Worm (Caenorhabditis elegans): Measurements from ENCODE around the gene R13H4.7.

R13H4.7 gene

DNA sequence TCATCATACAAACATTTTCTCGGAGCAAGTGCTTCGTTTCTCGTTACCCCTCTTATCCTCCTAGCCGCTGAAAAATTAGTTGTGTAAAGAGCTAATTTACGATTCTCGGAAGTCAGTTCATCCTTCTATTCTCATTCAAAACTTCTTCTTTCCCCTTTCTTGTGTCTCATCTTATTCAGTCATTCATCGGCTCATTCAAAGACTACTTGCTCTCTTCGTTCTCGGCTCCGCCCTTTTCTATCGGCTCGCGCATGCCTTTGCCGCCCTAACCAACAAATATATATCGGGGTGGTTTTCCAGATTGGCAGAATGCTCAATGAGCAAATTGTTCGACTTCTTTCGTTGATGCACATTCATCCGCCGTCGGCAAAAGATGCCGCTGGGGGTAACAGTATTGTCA is 7.7 kb downstream of the R13H4.7 start, which contains the start of gene R13H4.5:
R13H4.5 (plus strand) TSS at position 301 of the 400 bp plus-strand sequence.
- no peak for TF ChIP-seq let-607 (tag; optimal IDR thresholded peaks at IDR 0.05)
- no peak for TF ChIP-seq cebp-1 (GFP tag; IDR thresholded peaks at IDR 0.05)
- TF ChIP-seq cebp-1 (tag; optimal IDR thresholded peaks at IDR 0.05): no peak
- no peak for TF ChIP-seq nhr-120 (GFP tag; IDR thresholded peaks at IDR 0.05)
- TF ChIP-seq die-1 (tag; optimal IDR thresholded peaks at IDR 0.05): no peak
- no peak for TF ChIP-seq egl-18 (GFP tag; IDR thresholded peaks at IDR 0.05)
- no peak for TF ChIP-seq F57A8.1 (GFP tag; optimal IDR thresholded peaks at IDR 0.05)
- TF ChIP-seq athp-1 (tag; optimal IDR thresholded peaks at IDR 0.05): no peak
- TF ChIP-seq aptf-2 (GFP tag; conservative IDR thresholded peaks at IDR 0.05): no peak
- TF ChIP-seq C17E4.6 (GFP tag; IDR thresholded peaks at IDR 0.05): no peak
- TF ChIP-seq hlh-26 (GFP tag; conservative IDR thresholded peaks at IDR 0.05): no peak
- TF ChIP-seq ztf-6 (GFP tag; IDR thresholded peaks at IDR 0.05): no peak
- TF ChIP-seq nfyb-1 (GFP tag; IDR thresholded peaks at IDR 0.05): no peak
- no peak for TF ChIP-seq nhr-80 (tag; optimal IDR thresholded peaks at IDR 0.05)
- no peak for TF ChIP-seq lag-1 (GFP tag; IDR thresholded peaks at IDR 0.05)
- no peak for TF ChIP-seq mxl-1 (tag; optimal IDR thresholded peaks at IDR 0.05)
- no peak for TF ChIP-seq dpl-1 (GFP tag; optimal IDR thresholded peaks at IDR 0.05)
- TF ChIP-seq C06A6.2 (GFP tag; conservative IDR thresholded peaks at IDR 0.05): no peak
- no peak for TF ChIP-seq hrde-1 (tag; optimal IDR thresholded peaks at IDR 0.05; ENCODE audit: borderline replicate concordance)
- TF ChIP-seq F33H1.4 (GFP tag; IDR thresholded peaks at IDR 0.05): no peak

ce11 chrV:11859082-11859858 is 8.8 kb downstream of the R13H4.7 start:
- peak; percentile 65 for TF ChIP-seq ztf-26 (tag; optimal IDR thresholded peaks at IDR 0.05)
- TF ChIP-seq ceh-100 (GFP tag; IDR thresholded peaks at IDR 0.05): no peak
- TF ChIP-seq nhr-80 (tag; optimal IDR thresholded peaks at IDR 0.05): peak; percentile 93
- no peak for TF ChIP-seq ztf-22 (GFP tag; optimal IDR thresholded peaks at IDR 0.05)
- no peak for TF ChIP-seq aptf-2 (GFP tag; conservative IDR thresholded peaks at IDR 0.05)
- TF ChIP-seq F33H1.4 (GFP tag; IDR thresholded peaks at IDR 0.05): no peak
- no peak for TF ChIP-seq D2030.7 (GFP tag; IDR thresholded peaks at IDR 0.05)
- TF ChIP-seq chd-7 (tag; optimal IDR thresholded peaks at IDR 0.05): peak; percentile 7
- TF ChIP-seq B0019.2 (GFP tag; conservative IDR thresholded peaks at IDR 0.05): no peak
- no peak for TF ChIP-seq pbrm-1 (GFP tag; IDR thresholded peaks at IDR 0.05)
- peak; percentile 52 for TF ChIP-seq somi-1 (GFP tag; optimal IDR thresholded peaks at IDR 0.05)
- no peak for TF ChIP-seq cebp-1 (GFP tag; IDR thresholded peaks at IDR 0.05)
- peak; percentile 45 for TF ChIP-seq cebp-1 (tag; optimal IDR thresholded peaks at IDR 0.05)
- TF ChIP-seq nhr-179 (tag; optimal IDR thresholded peaks at IDR 0.05): no peak
- no peak for TF ChIP-seq sptf-2 (GFP tag; optimal IDR thresholded peaks at IDR 0.05)
- no peak for TF ChIP-seq unc-130 (GFP tag; optimal IDR thresholded peaks at IDR 0.05)
- peak; percentile 5 for TF ChIP-seq ets-4 (GFP tag; optimal IDR thresholded peaks at IDR 0.05)
- no peak for TF ChIP-seq unc-62 (GFP tag; optimal IDR thresholded peaks at IDR 0.05)
- peak; percentile 47 for TF ChIP-seq lin-40 (tag; optimal IDR thresholded peaks at IDR 0.05)
- TF ChIP-seq K11D2.4 (GFP tag; IDR thresholded peaks at IDR 0.05): peak; percentile 56; the same call in 1 of the 2 replicates
- TF ChIP-seq ekl-4 (GFP tag; IDR thresholded peaks at IDR 0.05): no peak
- TF ChIP-seq gei-17 (GFP tag; optimal IDR thresholded peaks at IDR 0.05): no peak
- no peak for TF ChIP-seq egrh-3 (GFP tag; IDR thresholded peaks at IDR 0.05)
- TF ChIP-seq die-1 (tag; optimal IDR thresholded peaks at IDR 0.05): peak; percentile 33

Data from whole organism, young adult.